Fruit fly (Drosophila melanogaster): ENCODE data around the gene bif.

bif gene

dm6 chrX:11659080-11659479 lies 19.7 kb upstream of the bif start (continued):
- TF ChIP-seq CG15269 (tag; optimal IDR thresholded peaks at IDR 0.05) (peak; percentile 45), CG5180 (GFP tag; optimal IDR thresholded peaks at IDR 0.05) (peak; percentile 76), CG8924 (tag; optimal IDR thresholded peaks at IDR 0.05) (peak; percentile 52), CG9797 (GFP tag; optimal IDR thresholded peaks at IDR 0.05) (no peak), tgo (GFP tag; IDR thresholded peaks at IDR 0.05) (peak; percentile 61; the same call in 2 of the 3 replicates), lab (GFP tag; optimal IDR thresholded peaks at IDR 0.05) (no peak), CG13894 (tag; optimal IDR thresholded peaks at IDR 0.05) (no peak), lola (GFP tag; optimal IDR thresholded peaks at IDR 0.05) (peak in 1 of 3 experiments; percentile 52), CG3407 (GFP tag; optimal IDR thresholded peaks at IDR 0.05) (peak; percentile 20), dmrt11E (tag; optimal IDR thresholded peaks at IDR 0.05) (peak; percentile 44), mld (GFP tag; IDR thresholded peaks at IDR 0.05; ENCODE audit: partially characterized antibody) (no peak), Awh (GFP tag; IDR thresholded peaks at IDR 0.05) (0 out of 2 replicates have a peak, but pooled peaks have one; percentile 17), grau (tag; optimal IDR thresholded peaks at IDR 0.05) (peak; percentile 60), CG1233 (GFP tag; optimal IDR thresholded peaks at IDR 0.05) (no peak), PHDP (tag; optimal IDR thresholded peaks at IDR 0.05) (peak; percentile 47), CG9727 (GFP tag; optimal IDR thresholded peaks at IDR 0.05) (peak; percentile 31), trem (tag; optimal IDR thresholded peaks at IDR 0.05) (peak; percentile 45), Ssrp (tag; optimal IDR thresholded peaks at IDR 0.05) (peak; percentile 58), Deaf1 (tag; optimal IDR thresholded peaks at IDR 0.05) (peak; percentile 34), pan (optimal IDR thresholded peaks at IDR 0.05) (no peak), pan (GFP tag; optimal IDR thresholded peaks at IDR 0.05 in 1 of 2, IDR thresholded peaks at IDR 0.05 in 1 of 2) (peak in 1 of 2 experiments; percentile 62), ind (GFP tag; optimal IDR thresholded peaks at IDR 0.05) (peak; percentile 55), CG10979 (tag; optimal IDR thresholded peaks at IDR 0.05) (peak; percentile 72), CG30403 (GFP tag; optimal IDR thresholded peaks at IDR 0.05) (peak; percentile 41), Hr3 (GFP tag; optimal IDR thresholded peaks at IDR 0.05) (peak; percentile 44), ap (GFP tag; IDR thresholded peaks at IDR 0.05) (0 out of 2 replicates have a peak, but pooled peaks have one; percentile 24), Oaz (GFP tag; IDR thresholded peaks at IDR 0.05) (0 out of 2 replicates have a peak, but pooled peaks have one; percentile 16), croc (GFP tag; conservative IDR thresholded peaks at IDR 0.05) (peak; percentile 52; the same call in 1 of the 3 replicates), kah (GFP tag; optimal IDR thresholded peaks at IDR 0.05) (peak; percentile 7), Blimp-1 (GFP tag; optimal IDR thresholded peaks at IDR 0.05) (peak; percentile 62), p53 (GFP tag; optimal IDR thresholded peaks at IDR 0.05) (no peak), unpg (GFP tag; optimal IDR thresholded peaks at IDR 0.05) (peak; percentile 59), CG8388 (GFP tag; optimal IDR thresholded peaks at IDR 0.05) (peak; percentile 57), HmgD (GFP tag; optimal IDR thresholded peaks at IDR 0.05) (no peak), CG7357 (GFP tag; IDR thresholded peaks at IDR 0.05) (peak; percentile 45; the same call in 1 of the 3 replicates), CG6791 (GFP tag; IDR thresholded peaks at IDR 0.05; ENCODE audit: partially characterized antibody) (no peak), CTCF (GFP tag; optimal IDR thresholded peaks at IDR 0.05) (peak; percentile 11), emc (GFP tag; optimal IDR thresholded peaks at IDR 0.05) (no peak), B-H1 (GFP tag; IDR thresholded peaks at IDR 0.05) (peak; percentile 36; the same call in 1 of the 3 replicates), run (tag; optimal IDR thresholded peaks at IDR 0.05) (peak; percentile 40), CG12942 (GFP tag; optimal IDR thresholded peaks at IDR 0.05) (peak; percentile 9), CG10267 (tag; optimal IDR thresholded peaks at IDR 0.05) (peak; percentile 31), Med (GFP tag) (peak; percentile 18), Dbx (GFP tag; IDR thresholded peaks at IDR 0.05) (no peak), CG17359 (tag; optimal IDR thresholded peaks at IDR 0.05) (peak; percentile 59), CG11695 (GFP tag; IDR thresholded peaks at IDR 0.05) (0 out of 3 replicates have a peak, but pooled peaks have one; percentile 47), Xbp1 (GFP tag; optimal IDR thresholded peaks at IDR 0.05) (peak; percentile 32), CG6689 (GFP tag; IDR thresholded peaks at IDR 0.05) (peak; percentile 66), CG18619 (GFP tag; optimal IDR thresholded peaks at IDR 0.05) (no peak), CG12155 (GFP tag; optimal IDR thresholded peaks at IDR 0.05) (no peak)

Measured in whole organism, embryonic.